Worm (Caenorhabditis elegans) whole organism, early embryonic: ENCODE measurements around the gene nhr-27.

Source experiments
- F13C5.2 ChIP-seq: sonication (generic microtip); optimal IDR thresholded peaks from 2 replicates; lab custom pipeline; 2017; ENCODE audit warnings: mild to moderate bottlenecking, missing genetic modification characterization, inconsistent platforms, missing compliant biosample characterization
- ama-1 ChIP-seq: fragments of 150-350 bp; optimal IDR thresholded peaks from 2 replicates; lab custom pipeline; 2014
- ceh-13 ChIP-seq: fragments of 200-800 bp; sonication (Bioruptor generic); optimal IDR thresholded peaks from 2 replicates; lab custom pipeline; 2018; ENCODE audit warnings: mild to moderate bottlenecking, missing genetic modification characterization, missing compliant biosample characterization
- ceh-36 ChIP-seq: sonication (generic microtip); optimal IDR thresholded peaks from 2 replicates; lab custom pipeline; 2016; ENCODE audit warnings: missing genetic modification characterization, inconsistent platforms, missing compliant biosample characterization
- ets-7 ChIP-seq: sonication (generic microtip); optimal IDR thresholded peaks from 2 replicates; lab custom pipeline; 2016; ENCODE audit warnings: missing genotype, missing genetic modification characterization, missing compliant biosample characterization
- flt-1 ChIP-seq: fragments of 200-800 bp; sonication (Bioruptor generic); IDR thresholded peaks from 2 replicates; pipeline ENCODE4 v1.3.6; 2022; ENCODE audit warnings: missing genetic modification characterization, missing compliant biosample characterization
- hmg-4 ChIP-seq: fragments of 200-800 bp; sonication (Bioruptor generic); optimal IDR thresholded peaks from 2 replicates; lab custom pipeline; 2018; ENCODE audit warnings: mild to moderate bottlenecking, missing genetic modification characterization, missing compliant biosample characterization
- hnd-1 ChIP-seq: sonication (generic microtip); optimal IDR thresholded peaks from 2 replicates; lab custom pipeline; 2016; ENCODE audit warnings: missing genetic modification characterization, missing compliant biosample characterization
- pes-1 ChIP-seq: fragments of 200-800 bp; sonication (Bioruptor generic); IDR thresholded peaks from 2 replicates; pipeline ENCODE4 v1.3.6; 2022; ENCODE audit warnings: missing genetic modification reagents, missing genetic modification characterization, missing compliant biosample characterization
- scrt-1 ChIP-seq: fragments of 200-800 bp; sonication (Bioruptor generic); IDR thresholded peaks from 2 replicates; pipeline ENCODE4 v1.3.6; 2022; ENCODE audit warnings: missing genetic modification characterization, missing compliant biosample characterization

- no peak for TF ChIP-seq ama-1 (lab: Kevin White, UChicago)
- no peak for TF ChIP-seq ceh-13 (GFP tag; lab: Kevin White, UChicago)
- no peak for TF ChIP-seq ets-7 (tag; lab: Kevin White, UChicago)
- TF ChIP-seq hmg-4 = no peak
- TF ChIP-seq pes-1 (GFP tag; lab: Robert Waterston, UW) = no peak
- TF ChIP-seq F13C5.2 (tag; lab: Kevin White, UChicago) = no peak
- no peak for TF ChIP-seq hnd-1 (tag; lab: Kevin White, UChicago)
- no peak for TF ChIP-seq scrt-1 (GFP tag; lab: Robert Waterston, UW)
- no peak for TF ChIP-seq flt-1 (GFP tag; lab: Robert Waterston, UW)
- TF ChIP-seq ceh-36 (tag; lab: Kevin White, UChicago) = no peak
Measured at ce11 chrX:12843011-12843410, 34.9 kb upstream of the nhr-27 start, which contains the start of gene C52G5.2.
